Fruit fly (Drosophila melanogaster) whole organism, prepupa: ENCODE measurements around the gene CG10177.

Experiments
- CG10631 ChIP-seq: fragments of 200-800 bp; sonication (Bioruptor generic); optimal IDR thresholded peaks from 2 replicates; lab custom pipeline; 2016; ENCODE audit warnings: missing biosample characterization, missing genetic modification characterization
- CG16779 ChIP-seq: fragments of 200-800 bp; sonication (Bioruptor generic); optimal IDR thresholded peaks from 3 replicates; lab custom pipeline; 2017; ENCODE audit warnings: missing biosample characterization, mild to moderate bottlenecking, missing genetic modification characterization
- CG34406 ChIP-seq: fragments of 200-800 bp; sonication (Bioruptor generic); optimal IDR thresholded peaks from 3 replicates; lab custom pipeline; 2016; ENCODE audit warnings: missing biosample characterization, missing genetic modification characterization
- CG8632 ChIP-seq: fragments of 200-800 bp; sonication (Bioruptor generic); optimal IDR thresholded peaks from 3 replicates; lab custom pipeline; 2016; ENCODE audit warnings: missing biosample characterization, missing genetic modification characterization
- pdm3 ChIP-seq: fragments of 200-800 bp; sonication (Bioruptor generic); optimal IDR thresholded peaks from 3 replicates; lab custom pipeline; 2016; ENCODE audit warnings: missing biosample characterization, missing genetic modification characterization

dm6 chr3R:23504760-23505159 lies 16.6 kb downstream of the CG10177 start:
- peak; percentile 28 for TF ChIP-seq CG34406 (GFP tag; lab: Kevin White, UChicago)
- TF ChIP-seq CG16779 (tag; lab: Kevin White, UChicago): no peak
- TF ChIP-seq pdm3 (GFP tag; lab: Kevin White, UChicago): peak; percentile 60
- TF ChIP-seq CG8632 (GFP tag; lab: Kevin White, UChicago): no peak
- peak; percentile 22 for TF ChIP-seq CG10631 (GFP tag; lab: Kevin White, UChicago)
